Fruit fly (Drosophila melanogaster): Measurements from ENCODE around the gene prd.

- TF ChIP-seq psq (GFP tag; optimal IDR thresholded peaks at IDR 0.05) (no peak), sage (GFP tag; optimal IDR thresholded peaks at IDR 0.05) (no peak), jim (GFP tag; optimal IDR thresholded peaks at IDR 0.05) (no peak), fru (GFP tag; optimal IDR thresholded peaks at IDR 0.05) (no peak), Dfd (GFP tag; optimal IDR thresholded peaks at IDR 0.05) (no peak), Rel (GFP tag; optimal IDR thresholded peaks at IDR 0.05) (no peak), Rel (tag; optimal IDR thresholded peaks at IDR 0.05) (no peak), lola (GFP tag; optimal IDR thresholded peaks at IDR 0.05) (no peak), ey (GFP tag; optimal IDR thresholded peaks at IDR 0.05) (no peak), CrebA (GFP tag; optimal IDR thresholded peaks at IDR 0.05; ENCODE audit: borderline replicate concordance) (no peak), Hr78 (GFP tag; optimal IDR thresholded peaks at IDR 0.05) (no peak)
Observed at dm6 chr2L:12063035-12063434, 22.6 kb downstream of the prd start, which contains the start of gene Rab3-GAP.
